Worm (Caenorhabditis elegans) whole organism, midembryonic: ENCODE data around the gene C07A9.5.
"Not testable (repeated sequence)": the region's sequence is repeated elsewhere in the genome, so short reads cannot be mapped to it uniquely, and the experiment has no call there.

Experiments used
- T22C8.4 ChIP-seq: fragments of 200-800 bp; sonication (Bioruptor generic); IDR thresholded peaks from 2 replicates; pipeline ENCODE4 v1.3.6; 2022; ENCODE audit warnings: missing genetic modification characterization, missing compliant biosample characterization
- flt-1 ChIP-seq: fragments of 200-800 bp; sonication (Bioruptor generic); IDR thresholded peaks from 2 replicates; pipeline ENCODE4 v1.3.6; 2022; ENCODE audit warnings: missing genetic modification characterization, missing compliant biosample characterization
- klf-2 ChIP-seq: fragments of 200-800 bp; sonication (Bioruptor generic); conservative IDR thresholded peaks from 2 replicates; pipeline ENCODE4 v1.3.6; 2022; ENCODE audit warnings: missing genetic modification reagents, missing genetic modification characterization, missing compliant biosample characterization
- ref-1 ChIP-seq: fragments of 200-800 bp; sonication (Bioruptor generic); conservative IDR thresholded peaks from 2 replicates; pipeline ENCODE4 v1.3.6; 2022; ENCODE audit warnings: missing genetic modification reagents, missing genetic modification characterization, missing compliant biosample characterization
- ztf-23 ChIP-seq: fragments of 200-800 bp; sonication (Bioruptor generic); IDR thresholded peaks from 2 replicates; pipeline ENCODE4 v1.3.6; 2022; ENCODE audit warnings: missing genetic modification reagents, missing genetic modification characterization, missing compliant biosample characterization
- ztf-29 ChIP-seq: fragments of 200-800 bp; sonication (Bioruptor generic); IDR thresholded peaks from 2 replicates; pipeline ENCODE4 v1.3.6; 2022; ENCODE audit warnings: missing genetic modification reagents, missing genetic modification characterization, missing compliant biosample characterization

- TF ChIP-seq ztf-23 (GFP tag; lab: Robert Waterston, UW); T22C8.4 (GFP tag; lab: Robert Waterston, UW); klf-2 (GFP tag; lab: Robert Waterston, UW); flt-1 (GFP tag; lab: Robert Waterston, UW); ref-1 (GFP tag; lab: Robert Waterston, UW); ztf-29: not testable (repeated sequence)
These were observed at the start of gene C07A9.5 for ce11 chrIII:9682729-9683128.
